Worm (Caenorhabditis elegans) whole organism, L4/young adult: ENCODE results near the gene nlp-5.

Experiments
- W03F9.2 ChIP-seq: fragments of 150-350 bp; optimal IDR thresholded peaks from 2 replicates; lab custom pipeline; 2014; ENCODE audit warnings: missing biosample characterization, missing genetic modification characterization
- him-1 ChIP-seq: sonication (generic microtip); optimal IDR thresholded peaks from 2 replicates; lab custom pipeline; 2016; ENCODE audit warnings: missing genotype, missing genetic modification reagents, missing genetic modification characterization, missing compliant biosample characterization

ce11 chrII:8267679-8268078 lies 29.4 kb downstream of the nlp-5 start:
- TF ChIP-seq him-1 (tag; lab: Kevin White, UChicago) (no peak), W03F9.2 (tag; lab: Kevin White, UChicago) (no peak)
